Fruit fly (Drosophila melanogaster): ENCODE measurements around the gene Hexim.

DNA sequence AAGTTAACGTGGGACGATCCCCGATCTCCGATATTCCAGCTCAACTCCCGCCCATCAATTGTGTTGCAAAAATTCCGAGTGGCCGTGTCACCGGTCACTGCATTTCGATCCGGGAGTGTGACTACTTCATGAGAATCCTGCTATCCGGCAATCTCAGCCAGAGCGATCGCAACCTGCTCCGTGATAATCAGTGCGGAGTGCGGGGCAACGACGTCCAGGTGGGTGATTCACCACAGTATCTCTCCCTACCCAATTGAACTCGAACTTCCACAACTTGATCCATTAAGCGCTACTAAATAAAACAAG is 1.7 kb upstream of the Hexim start:
- TF ChIP-seq tj (GFP tag; optimal IDR thresholded peaks at IDR 0.05) (no peak), kay (GFP tag; ENCODE audit: borderline replicate concordance) (no peak), bab1 (GFP tag; optimal IDR thresholded peaks at IDR 0.05) (no peak), CG12768 (GFP tag; optimal IDR thresholded peaks at IDR 0.05) (no peak)
